Worm (Caenorhabditis elegans): ENCODE measurements around the gene mdt-15.

The mdt-15 gene

ce11 chrIII:5875418-5875702 lies 41.8 kb upstream of the mdt-15 start:
- TF ChIP-seq nhr-76 (tag; optimal IDR thresholded peaks at IDR 0.05) (no peak), set-16 (GFP tag; IDR thresholded peaks at IDR 0.05) (peak; percentile 57; the same call in 1 of the 2 replicates), nhr-102 (tag; optimal IDR thresholded peaks at IDR 0.05) (no peak), madf-5 (GFP tag; IDR thresholded peaks at IDR 0.05) (0 out of 4 replicates have a peak, but pooled peaks of 1 of the 2 experiments have one; percentile 24), nhr-237 (tag; optimal IDR thresholded peaks at IDR 0.05) (no peak)

ce11 chrIII:5874664-5875417 lies 41.3 kb upstream of the mdt-15 start:
- TF ChIP-seq set-16 (GFP tag; IDR thresholded peaks at IDR 0.05) = peak; percentile 67
- TF ChIP-seq dpl-1 (GFP tag; optimal IDR thresholded peaks at IDR 0.05) = no peak
- no peak for TF ChIP-seq ztf-7 (tag; optimal IDR thresholded peaks at IDR 0.05)
- no peak for TF ChIP-seq zfp-3 (GFP tag; conservative IDR thresholded peaks at IDR 0.05)
- no peak for TF ChIP-seq snpc-1.2 (GFP tag; IDR thresholded peaks at IDR 0.05)
- TF ChIP-seq php-3 (GFP tag; IDR thresholded peaks at IDR 0.05) = 0 out of 2 replicates have a peak, but pooled peaks have one; percentile 8
- no peak for TF ChIP-seq pha-4 (GFP tag; IDR thresholded peaks at IDR 0.05)
- no peak for TF ChIP-seq pha-4 (tag; optimal IDR thresholded peaks at IDR 0.05)
- TF ChIP-seq nhr-42 (GFP tag; IDR thresholded peaks at IDR 0.05) = 0 out of 2 replicates have a peak, but pooled peaks have one; percentile 5
- TF ChIP-seq skn-1 (tag; optimal IDR thresholded peaks at IDR 0.05) = peak; percentile 22
- TF ChIP-seq T20F7.1 (GFP tag; optimal IDR thresholded peaks at IDR 0.05) = peak; percentile 12
- TF ChIP-seq aha-1 (tag) = peak; percentile 94
- TF ChIP-seq D1046.2 (GFP tag; IDR thresholded peaks at IDR 0.05) = 0 out of 2 replicates have a peak, but pooled peaks have one; percentile 47
- TF ChIP-seq hmg-1.1 (GFP tag; IDR thresholded peaks at IDR 0.05) = no peak

- TF ChIP-seq ceh-62 (tag; optimal IDR thresholded peaks at IDR 0.05) (no peak), nhr-42 (GFP tag; IDR thresholded peaks at IDR 0.05) (no peak), daf-12 (tag; optimal IDR thresholded peaks at IDR 0.05) (no peak), mep-1 (tag; optimal IDR thresholded peaks at IDR 0.05) (peak; percentile 80), rbr-2 (tag; optimal IDR thresholded peaks at IDR 0.05) (no peak), spr-1 (tag; optimal IDR thresholded peaks at IDR 0.05) (peak; percentile 22), lin-39 (tag; optimal IDR thresholded peaks at IDR 0.05) (no peak), nhr-76 (tag; optimal IDR thresholded peaks at IDR 0.05) (no peak), ZK546.5 (tag; optimal IDR thresholded peaks at IDR 0.05) (no peak), F44E2.7 (GFP tag; IDR thresholded peaks at IDR 0.05) (no peak), nhr-77 (tag; optimal IDR thresholded peaks at IDR 0.05) (peak; percentile 61), T20F7.1 (GFP tag; optimal IDR thresholded peaks at IDR 0.05) (peak; percentile 74), dpl-1 (GFP tag; optimal IDR thresholded peaks at IDR 0.05) (peak; percentile 11), pqm-1 (tag; optimal IDR thresholded peaks at IDR 0.05) (no peak), zfp-3 (GFP tag; conservative IDR thresholded peaks at IDR 0.05) (no peak; the same call in 1 of the 2 replicates), zip-2 (tag; optimal IDR thresholded peaks at IDR 0.05) (no peak), ama-1 (optimal IDR thresholded peaks at IDR 0.05) (peak; percentile 66), unc-39 (tag; optimal IDR thresholded peaks at IDR 0.05) (no peak), mdl-1 (tag; optimal IDR thresholded peaks at IDR 0.05) (peak in 1 of 2 experiments; percentile 31), F10B5.3 (tag; optimal IDR thresholded peaks at IDR 0.05) (no peak), ceh-20 (GFP tag; IDR thresholded peaks at IDR 0.05) (no peak), lsy-2 (tag; optimal IDR thresholded peaks at IDR 0.05) (peak in 1 of 2 experiments; percentile 62), Y75B8A.6 (GFP tag; IDR thresholded peaks at IDR 0.05) (peak; percentile 68), daf-19 (GFP tag; conservative IDR thresholded peaks at IDR 0.05) (no peak), hlh-11 (tag; optimal IDR thresholded peaks at IDR 0.05) (peak; percentile 64), aha-1 (tag) (peak; percentile 92), hlh-30 (tag; optimal IDR thresholded peaks at IDR 0.05; ENCODE audit: insufficient read depth) (peak; percentile 55), lin-15B (tag; optimal IDR thresholded peaks at IDR 0.05) (no peak), skn-1 (tag; optimal IDR thresholded peaks at IDR 0.05) (no peak), unc-62 (GFP tag; optimal IDR thresholded peaks at IDR 0.05 in 1 of 2) (peak in 1 of 2 experiments; percentile 98), unc-62 (tag; optimal IDR thresholded peaks at IDR 0.05) (no peak), sdz-12 (GFP tag; optimal IDR thresholded peaks at IDR 0.05) (no peak), duxl-1 (tag; optimal IDR thresholded peaks at IDR 0.05; ENCODE audit: poor library complexity) (no peak), saeg-2 (GFP tag; IDR thresholded peaks at IDR 0.05) (no peak), daf-16 (GFP tag; optimal IDR thresholded peaks at IDR 0.05) (no peak), daf-16 (tag; optimal IDR thresholded peaks at IDR 0.05) (peak; percentile 58), T26A8.4 (GFP tag; IDR thresholded peaks at IDR 0.05) (peak; percentile 31; the same call in 1 of the 2 replicates)
Measured at ce11 chrIII:5874263-5874662, 40.7 kb upstream of the mdt-15 start.

All from whole organism, L4 larva.